Worm (Caenorhabditis elegans) whole organism, mixed stage, embryonic: Measurements from ENCODE around the gene C14B1.2.
A peak's percentile ranks its signal among the peaks of the same experiment; 100 is the strongest.

Experiments
- M03D4.4 ChIP-seq: sonication (generic microtip); optimal IDR thresholded peaks from 2 replicates; lab custom pipeline; 2017; ENCODE audit warnings: mild to moderate bottlenecking, missing genetic modification characterization, missing compliant biosample characterization
- bed-3 ChIP-seq: fragments of 200-800 bp; sonication (Bioruptor generic); optimal IDR thresholded peaks from 3 replicates; lab custom pipeline; 2018; ENCODE audit warnings: mild to moderate bottlenecking, missing genetic modification characterization, moderate library complexity, missing compliant biosample characterization
- ceh-43 ChIP-seq: fragments of 200-800 bp; sonication (Bioruptor generic); optimal IDR thresholded peaks from 2 replicates; lab custom pipeline; 2018; ENCODE audit warnings: mild to moderate bottlenecking, missing genetic modification characterization, moderate library complexity, missing compliant biosample characterization
- ceh-83 ChIP-seq: fragments of 200-800 bp; sonication (Bioruptor generic); optimal IDR thresholded peaks from 2 replicates; lab custom pipeline; 2018; ENCODE audit warnings: mild to moderate bottlenecking, missing genetic modification characterization, missing compliant biosample characterization
- ces-1 ChIP-seq: fragments of 150-350 bp; optimal IDR thresholded peaks from 2 replicates; lab custom pipeline; 2014; ENCODE audit warnings: missing biosample characterization, missing genetic modification reagents, missing genetic modification characterization
- elt-1 ChIP-seq: sonication (generic microtip); optimal IDR thresholded peaks from 2 replicates; lab custom pipeline; 2017; ENCODE audit warnings: missing genetic modification characterization, mild to moderate bottlenecking, missing compliant biosample characterization, antibody characterized with exemption, moderate library complexity, borderline replicate concordance; ENCODE audit not compliant: insufficient read depth
- ham-2 ChIP-seq: fragments of 200-800 bp; sonication (Bioruptor generic); optimal IDR thresholded peaks from 2 replicates; lab custom pipeline; 2018; ENCODE audit warnings: mild to moderate bottlenecking, missing genetic modification characterization, missing compliant biosample characterization
- hlh-1 ChIP-seq: fragments of 150-350 bp; optimal IDR thresholded peaks from 2 replicates; lab custom pipeline; 2014; ENCODE audit warnings: missing biosample characterization, missing genetic modification reagents, missing genetic modification characterization
- lin-13 ChIP-seq: fragments of 150-350 bp; optimal IDR thresholded peaks from 2 replicates; lab custom pipeline; 2014; ENCODE audit warnings: missing biosample characterization, missing genetic modification characterization
- lin-32 ChIP-seq: fragments of 200-800 bp; sonication (Bioruptor generic); optimal IDR thresholded peaks from 2 replicates; lab custom pipeline; 2018; ENCODE audit warnings: mild to moderate bottlenecking, missing genetic modification characterization, missing compliant biosample characterization
- lsy-2 ChIP-seq: fragments of 150-350 bp; optimal IDR thresholded peaks from 2 replicates; lab custom pipeline; 2014; ENCODE audit warnings: missing biosample characterization, missing genetic modification characterization
- mep-1 ChIP-seq: fragments of 150-350 bp; optimal IDR thresholded peaks from 2 replicates; lab custom pipeline; 2017; ENCODE audit warnings: missing biosample characterization, missing genetic modification reagents, missing genetic modification characterization, inconsistent platforms
- mls-2 ChIP-seq: sonication (generic microtip); optimal IDR thresholded peaks from 2 replicates; lab custom pipeline; 2016; ENCODE audit warnings: mild to moderate bottlenecking, missing genetic modification characterization, moderate library complexity, missing compliant biosample characterization
- nhr-12 ChIP-seq: fragments of 150-350 bp; optimal IDR thresholded peaks from 2 replicates; lab custom pipeline; 2014; ENCODE audit warnings: missing biosample characterization, missing genetic modification characterization
- nhr-2 ChIP-seq: fragments of 150-350 bp; optimal IDR thresholded peaks from 2 replicates; lab custom pipeline; 2014; ENCODE audit warnings: missing biosample characterization, missing genetic modification characterization
- nhr-237 ChIP-seq: fragments of 150-350 bp; optimal IDR thresholded peaks from 2 replicates; lab custom pipeline; 2014; ENCODE audit warnings: missing biosample characterization, missing genetic modification characterization
- nhr-28 ChIP-seq: fragments of 150-350 bp; optimal IDR thresholded peaks from 2 replicates; lab custom pipeline; 2014; ENCODE audit warnings: missing biosample characterization, missing genetic modification characterization
- nhr-76 ChIP-seq: sonication (generic microtip); optimal IDR thresholded peaks from 2 replicates; lab custom pipeline; 2017; ENCODE audit warnings: missing biosample characterization, missing genetic modification characterization
- pha-4 ChIP-seq: fragments of 150-350 bp; optimal IDR thresholded peaks from 2 replicates; lab custom pipeline; 2018; ENCODE audit warnings: missing biosample characterization, missing genetic modification reagents, missing genetic modification characterization
- sem-2 ChIP-seq: fragments of 200-800 bp; sonication (Bioruptor generic); optimal IDR thresholded peaks from 2 replicates; lab custom pipeline; 2018; ENCODE audit warnings: mild to moderate bottlenecking, missing genetic modification characterization, missing compliant biosample characterization
- sptf-1 ChIP-seq: sonication (generic microtip); optimal IDR thresholded peaks from 2 replicates; lab custom pipeline; 2017; ENCODE audit warnings: mild to moderate bottlenecking, missing genetic modification characterization, moderate library complexity, missing compliant biosample characterization
- tbx-8 ChIP-seq: fragments of 200-800 bp; sonication (Bioruptor generic); optimal IDR thresholded peaks from 2 replicates; lab custom pipeline; 2018; ENCODE audit warnings: mild to moderate bottlenecking, missing genetic modification characterization, moderate library complexity, missing compliant biosample characterization
- unc-120 ChIP-seq: sonication (generic microtip); optimal IDR thresholded peaks from 2 replicates; lab custom pipeline; 2017; ENCODE audit warnings: missing genetic modification characterization, missing compliant biosample characterization; ENCODE audit not compliant: poor library complexity, severe bottlenecking
- unc-39 ChIP-seq: fragments of 150-350 bp; optimal IDR thresholded peaks from 2 replicates; lab custom pipeline; 2014; ENCODE audit warnings: missing biosample characterization, missing genetic modification characterization
- unc-62 ChIP-seq: fragments of 150-350 bp; optimal IDR thresholded peaks from 2 replicates; lab custom pipeline; 2014; ENCODE audit warnings: missing biosample characterization, missing genetic modification reagents, missing genetic modification characterization
- zip-8 ChIP-seq: fragments of 150-350 bp; optimal IDR thresholded peaks from 2 replicates; lab custom pipeline; 2014; ENCODE audit warnings: missing biosample characterization, missing genetic modification characterization
- ztf-11 ChIP-seq: fragments of 150-350 bp; optimal IDR thresholded peaks from 2 replicates; lab custom pipeline; 2014; ENCODE audit warnings: missing biosample characterization, missing genetic modification characterization

C14B1.2 gene

DNA sequence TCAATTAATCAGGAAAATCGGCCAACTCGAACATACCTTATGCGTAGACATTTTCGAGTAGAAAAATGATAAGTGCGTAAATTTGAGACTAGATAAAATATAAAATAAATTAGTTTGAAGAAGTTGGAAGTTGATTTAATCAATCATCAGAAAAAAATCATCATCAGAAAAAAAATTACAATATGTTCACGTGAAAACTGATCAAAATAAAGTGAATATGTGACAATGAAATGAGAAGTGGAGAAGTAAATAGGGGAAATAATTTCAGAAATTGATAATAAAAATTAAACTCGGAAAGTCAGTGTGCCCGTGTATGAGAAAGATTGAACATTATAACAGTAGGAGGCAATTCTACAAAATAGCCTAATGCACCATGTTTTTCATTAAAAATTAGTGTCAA is 27.5 kb downstream of the C14B1.2 start, which contains the start of gene F34D10.9:
Gene F34D10.9 (minus strand): TSS at position 101 of the 400 bp plus-strand sequence.
- TF ChIP-seq ztf-11 (tag; lab: Kevin White, UChicago), result no peak
- no peak for TF ChIP-seq sptf-1 (tag; lab: Kevin White, UChicago)

DNA sequence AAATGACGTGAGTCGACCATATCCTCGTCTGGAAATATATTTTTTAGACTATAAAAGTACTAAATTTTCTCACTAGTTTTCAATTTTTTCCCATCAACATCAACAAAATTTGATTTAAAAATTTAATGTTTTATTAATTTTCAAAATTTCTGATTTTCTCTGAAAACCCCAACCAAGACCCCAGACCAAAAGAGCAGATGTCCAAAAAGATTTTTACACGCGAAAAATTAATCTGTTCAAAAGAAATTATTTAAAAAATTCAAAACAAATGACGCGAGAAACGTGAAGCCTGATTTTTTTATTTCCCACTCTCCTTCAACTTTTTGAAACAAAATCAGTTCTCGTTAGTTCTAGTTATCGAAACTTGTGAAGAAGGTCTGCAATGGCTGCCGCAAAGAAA is 28.4 kb downstream of the C14B1.2 start, which contains the start of gene F34D10.8:
Gene F34D10.8 (plus strand): TSS at position 301 of the 400 bp plus-strand sequence.
- TF ChIP-seq nhr-237 (tag; lab: Kevin White, UChicago) (no peak), tbx-8 (GFP tag; lab: Kevin White, UChicago) (no peak), mep-1 (tag; lab: Kevin White, UChicago) (no peak), sptf-1 (tag; lab: Kevin White, UChicago) (no peak), unc-62 (GFP tag; lab: Kevin White, UChicago) (no peak), zip-8 (tag; lab: Kevin White, UChicago) (no peak), unc-120 (tag; lab: Kevin White, UChicago) (no peak), nhr-76 (tag; lab: Kevin White, UChicago) (no peak), hlh-1 (tag; lab: Kevin White, UChicago) (no peak), elt-1 (tag; lab: Kevin White, UChicago) (no peak), nhr-28 (tag; lab: Kevin White, UChicago) (no peak), ceh-43 (GFP tag; lab: Kevin White, UChicago) (no peak), bed-3 (GFP tag; lab: Kevin White, UChicago) (no peak), lin-32 (no peak), mls-2 (tag; lab: Kevin White, UChicago) (no peak), pha-4 (tag; lab: Kevin White, UChicago) (no peak), ceh-83 (GFP tag; lab: Kevin White, UChicago) (no peak), ces-1 (GFP tag; lab: Kevin White, UChicago) (no peak)
- TF ChIP-seq, all 35 proteins: peak for 0

DNA sequence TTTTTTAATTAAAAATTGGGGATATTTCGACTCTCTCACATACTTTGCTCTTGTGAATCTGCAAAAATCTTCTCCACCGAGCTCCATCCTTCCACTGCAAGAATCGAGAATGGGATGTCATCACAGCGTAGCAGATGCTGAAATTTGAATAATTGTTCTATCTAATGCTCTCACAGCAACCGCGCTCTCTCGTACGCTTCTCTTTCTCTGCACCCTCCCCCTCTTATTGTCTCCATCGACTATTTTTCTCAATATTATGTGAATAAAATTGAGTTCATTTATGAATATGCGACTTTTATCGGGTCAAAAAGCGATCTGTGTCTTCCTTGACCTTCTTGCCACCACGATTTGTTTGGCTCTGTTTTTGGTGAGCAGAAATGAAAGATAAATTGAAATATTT is 31.9 kb downstream of the C14B1.2 start, which contains the start of gene F34D10.3:
Gene F34D10.3 (plus strand): TSS at position 249 of the 400 bp plus-strand sequence.
- TF ChIP-seq ces-1 (GFP tag; lab: Kevin White, UChicago), result peak; percentile 53
- TF ChIP-seq lsy-2 (tag; lab: Kevin White, UChicago), result peak; percentile 14
- TF ChIP-seq mep-1 (tag; lab: Kevin White, UChicago), result peak; percentile 8
- TF ChIP-seq sem-2 (GFP tag; lab: Kevin White, UChicago), result no peak
- TF ChIP-seq unc-39 (tag; lab: Kevin White, UChicago), result no peak

DNA sequence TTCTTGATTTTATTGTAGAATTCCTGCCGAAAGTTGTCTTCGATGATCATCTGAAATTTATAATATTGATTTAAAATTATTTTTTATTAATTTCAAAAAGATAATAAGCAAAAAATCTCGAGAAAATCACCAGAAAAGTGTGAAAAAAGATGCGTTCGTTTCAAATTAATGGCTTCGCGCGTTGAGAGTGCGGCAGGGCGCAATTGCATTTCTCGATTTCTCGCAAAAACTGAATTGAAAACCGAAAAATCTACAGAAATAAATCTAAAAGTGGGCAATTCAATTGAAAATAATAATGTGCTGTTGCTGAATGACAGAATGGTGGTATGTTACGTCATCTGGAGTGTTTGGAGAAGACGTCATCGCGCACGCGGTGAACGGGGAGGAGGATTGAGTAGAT is 32.9 kb downstream of the C14B1.2 start, which contains the start of gene evl-18:
Gene evl-18 (minus strand): TSS at position 50 of the 400 bp plus-strand sequence.
- peak; percentile 65 for TF ChIP-seq zip-8 (tag; lab: Kevin White, UChicago)
- TF ChIP-seq sem-2 (GFP tag; lab: Kevin White, UChicago), result no peak
- TF ChIP-seq nhr-237 (tag; lab: Kevin White, UChicago), result no peak
- TF ChIP-seq nhr-2 (tag; lab: Kevin White, UChicago), result peak; percentile 22
- no peak for TF ChIP-seq unc-120 (tag; lab: Kevin White, UChicago)
- TF ChIP-seq pha-4 (tag; lab: Kevin White, UChicago), result peak; percentile 25
- no peak for TF ChIP-seq nhr-12
- TF ChIP-seq lsy-2 (tag; lab: Kevin White, UChicago), result no peak
- TF ChIP-seq tbx-8 (GFP tag; lab: Kevin White, UChicago), result peak; percentile 2

DNA sequence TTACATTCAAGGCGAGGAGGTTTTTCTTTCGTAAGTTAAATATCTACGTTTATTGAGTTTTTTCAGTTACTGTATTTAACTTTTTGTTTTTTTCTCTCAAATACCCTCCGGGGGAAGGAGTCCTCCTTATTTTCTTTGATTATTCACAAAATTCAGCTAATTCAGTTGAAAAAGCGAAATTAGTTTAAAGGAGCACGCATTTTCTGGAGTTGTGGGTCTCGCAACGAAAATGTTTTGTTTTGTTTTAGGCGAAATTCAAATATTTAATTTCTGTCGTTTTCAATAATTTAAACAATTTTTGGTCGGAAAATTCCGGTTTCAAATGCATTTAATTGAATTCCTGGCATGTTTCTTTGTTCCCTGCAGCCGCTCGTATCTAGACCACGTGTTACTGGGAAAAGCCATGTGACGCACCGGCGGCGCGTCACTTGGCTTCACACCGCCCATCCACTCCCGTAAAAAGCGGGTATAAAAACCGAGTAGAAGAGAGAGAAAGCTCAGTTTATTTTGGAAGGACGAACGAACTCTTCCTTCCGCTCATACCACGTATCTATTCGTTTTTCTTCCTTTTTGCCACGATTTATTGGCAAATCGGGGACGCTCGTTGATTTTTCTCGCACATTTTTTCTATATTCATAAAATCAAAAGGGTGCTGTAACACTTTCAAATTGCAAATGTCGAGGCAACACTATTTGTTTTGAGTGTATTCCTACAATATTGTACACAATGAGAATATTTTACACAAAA is 33.6 kb downstream of the C14B1.2 start:
- no peak for TF ChIP-seq nhr-2 (tag; lab: Kevin White, UChicago)
- TF ChIP-seq ceh-83 (GFP tag; lab: Kevin White, UChicago), result no peak
- TF ChIP-seq sptf-1 (tag; lab: Kevin White, UChicago), result peak; percentile 37
- TF ChIP-seq unc-62 (GFP tag; lab: Kevin White, UChicago), result no peak
- TF ChIP-seq unc-39 (tag; lab: Kevin White, UChicago), result no peak
- TF ChIP-seq M03D4.4, result no peak
- TF ChIP-seq hlh-1 (tag; lab: Kevin White, UChicago), result peak; percentile 88

DNA sequence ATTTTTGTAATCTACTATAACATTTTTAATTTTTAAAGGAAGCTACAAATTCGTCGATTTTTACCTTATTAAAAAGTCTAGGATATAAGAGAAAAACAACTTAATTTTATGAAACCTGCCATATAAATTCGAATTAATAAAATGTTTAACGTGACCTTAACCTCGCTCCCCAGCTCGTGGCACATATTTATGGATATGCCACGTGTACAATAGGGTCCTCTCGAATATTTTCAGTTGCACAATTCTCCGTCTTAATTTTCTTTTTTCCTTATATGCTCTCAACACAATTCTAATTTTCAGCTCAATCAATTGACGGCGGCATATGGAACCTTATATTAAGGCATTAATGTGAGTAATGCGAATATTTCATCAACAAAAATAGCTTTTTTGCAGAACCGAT is 34.2 kb downstream of the C14B1.2 start, which contains the start of gene F34D10.4:
Gene F34D10.4 (plus strand): TSS at position 301 of the 400 bp plus-strand sequence.
- TF ChIP-seq M03D4.4 (no peak), ces-1 (GFP tag; lab: Kevin White, UChicago) (no peak), lin-13 (tag; lab: Kevin White, UChicago) (no peak), bed-3 (GFP tag; lab: Kevin White, UChicago) (no peak), lsy-2 (tag; lab: Kevin White, UChicago) (no peak), nhr-76 (tag; lab: Kevin White, UChicago) (no peak), ztf-11 (tag; lab: Kevin White, UChicago) (no peak), ham-2 (GFP tag; lab: Kevin White, UChicago) (no peak), unc-62 (GFP tag; lab: Kevin White, UChicago) (no peak), ceh-43 (GFP tag; lab: Kevin White, UChicago) (no peak), zip-8 (tag; lab: Kevin White, UChicago) (no peak)
